Fruit fly (Drosophila melanogaster): ENCODE measurements around the gene Cog4.

The Cog4 gene

dm6 chr2L:10474268-10474678, 14.1 kb downstream of the Cog4 start, which contains the start of gene RluA-1 (continued):
- TF ChIP-seq CG7963 (GFP tag; IDR thresholded peaks at IDR 0.05; ENCODE audit: partially characterized antibody) (0 out of 3 replicates have a peak, but pooled peaks have one; percentile 48), fd64A (GFP tag; optimal IDR thresholded peaks at IDR 0.05) (peak; percentile 98), HLH54F (GFP tag; optimal IDR thresholded peaks at IDR 0.05) (peak; percentile 92), CG4360 (GFP tag; IDR thresholded peaks at IDR 0.05) (peak; percentile 94), Trl (optimal IDR thresholded peaks at IDR 0.05) (no peak), Trl (GFP tag; optimal IDR thresholded peaks at IDR 0.05) (peak; percentile 95), Ravus (GFP tag; IDR thresholded peaks at IDR 0.05) (peak; percentile 97), gce (GFP tag; IDR thresholded peaks at IDR 0.05) (peak; percentile 100), Sry-β (GFP tag; optimal IDR thresholded peaks at IDR 0.05) (peak; percentile 79), mirr (GFP tag; optimal IDR thresholded peaks at IDR 0.05) (peak; percentile 97), Atf3 (GFP tag; optimal IDR thresholded peaks at IDR 0.05) (peak; percentile 92), nau (GFP tag; optimal IDR thresholded peaks at IDR 0.05) (peak; percentile 99), CG12071 (GFP tag; optimal IDR thresholded peaks at IDR 0.05) (peak; percentile 99), ac (GFP tag; optimal IDR thresholded peaks at IDR 0.05) (peak; percentile 98), pros (GFP tag; optimal IDR thresholded peaks at IDR 0.05) (peak; percentile 80), caup (GFP tag; optimal IDR thresholded peaks at IDR 0.05; ENCODE audit: severe bottlenecking) (peak; percentile 98), NFAT (GFP tag; IDR thresholded peaks at IDR 0.05) (peak; percentile 99; the same call in 1 of the 2 replicates), CG7928 (GFP tag; optimal IDR thresholded peaks at IDR 0.05) (peak; percentile 81), br (optimal IDR thresholded peaks at IDR 0.05) (no peak), CG10366 (GFP tag; IDR thresholded peaks at IDR 0.05) (peak; percentile 99), CG7372 (GFP tag; IDR thresholded peaks at IDR 0.05) (peak; percentile 98), cato (GFP tag; optimal IDR thresholded peaks at IDR 0.05; ENCODE audit: borderline replicate concordance) (peak; percentile 99), Hmr (GFP tag; optimal IDR thresholded peaks at IDR 0.05) (peak; percentile 99), dan (GFP tag; IDR thresholded peaks at IDR 0.05) (peak; percentile 97), CG34376 (GFP tag; optimal IDR thresholded peaks at IDR 0.05) (peak; percentile 97), CG13287 (GFP tag; IDR thresholded peaks at IDR 0.05; ENCODE audit: partially characterized antibody) (peak; percentile 80), CG13894 (tag; optimal IDR thresholded peaks at IDR 0.05) (peak; percentile 98), CHES-1-like (GFP tag; optimal IDR thresholded peaks at IDR 0.05) (peak; percentile 89), shn (GFP tag; optimal IDR thresholded peaks at IDR 0.05) (peak; percentile 84), Fer1 (GFP tag; optimal IDR thresholded peaks at IDR 0.05) (peak; percentile 99), prd (optimal IDR thresholded peaks at IDR 0.05) (no peak), prd (GFP tag; IDR thresholded peaks at IDR 0.05) (peak; percentile 99), Hey (tag; optimal IDR thresholded peaks at IDR 0.05) (peak; percentile 89), crol (GFP tag; IDR thresholded peaks at IDR 0.05) (peak; percentile 70), NfI (GFP tag; optimal IDR thresholded peaks at IDR 0.05) (peak; percentile 99), CG3065 (GFP tag; optimal IDR thresholded peaks at IDR 0.05) (peak; percentile 99), crp (GFP tag; optimal IDR thresholded peaks at IDR 0.05) (peak; percentile 29 to 75), wor (GFP tag; IDR thresholded peaks at IDR 0.05) (peak; percentile 99), CG9876 (GFP tag; optimal IDR thresholded peaks at IDR 0.05) (peak; percentile 72), zfh1 (GFP tag; IDR thresholded peaks at IDR 0.05) (peak; percentile 100), chinmo (GFP tag; IDR thresholded peaks at IDR 0.05; ENCODE audit: partially characterized antibody) (peak; percentile 73; the same call in 2 of the 4 replicates), CG11085 (GFP tag; IDR thresholded peaks at IDR 0.05) (peak; percentile 98), corto (GFP tag; optimal IDR thresholded peaks at IDR 0.05) (peak; percentile 60), Nf-YC (tag; optimal IDR thresholded peaks at IDR 0.05) (peak; percentile 93), fd102C (GFP tag; optimal IDR thresholded peaks at IDR 0.05) (peak; percentile 96), CG5953 (GFP tag; IDR thresholded peaks at IDR 0.05) (peak; percentile 96), CG12659 (GFP tag; optimal IDR thresholded peaks at IDR 0.05) (peak; percentile 100), sd (tag; optimal IDR thresholded peaks at IDR 0.05) (peak; percentile 97), zen (tag; optimal IDR thresholded peaks at IDR 0.05) (peak; percentile 100), slbo (GFP tag; IDR thresholded peaks at IDR 0.05) (peak; percentile 99), CG9727 (GFP tag; optimal IDR thresholded peaks at IDR 0.05) (peak; percentile 99)

Measured in whole organism, embryonic.